Comparison of ENCODE assay signal across 4 worm cellular contexts in the genomic region with DNA sequence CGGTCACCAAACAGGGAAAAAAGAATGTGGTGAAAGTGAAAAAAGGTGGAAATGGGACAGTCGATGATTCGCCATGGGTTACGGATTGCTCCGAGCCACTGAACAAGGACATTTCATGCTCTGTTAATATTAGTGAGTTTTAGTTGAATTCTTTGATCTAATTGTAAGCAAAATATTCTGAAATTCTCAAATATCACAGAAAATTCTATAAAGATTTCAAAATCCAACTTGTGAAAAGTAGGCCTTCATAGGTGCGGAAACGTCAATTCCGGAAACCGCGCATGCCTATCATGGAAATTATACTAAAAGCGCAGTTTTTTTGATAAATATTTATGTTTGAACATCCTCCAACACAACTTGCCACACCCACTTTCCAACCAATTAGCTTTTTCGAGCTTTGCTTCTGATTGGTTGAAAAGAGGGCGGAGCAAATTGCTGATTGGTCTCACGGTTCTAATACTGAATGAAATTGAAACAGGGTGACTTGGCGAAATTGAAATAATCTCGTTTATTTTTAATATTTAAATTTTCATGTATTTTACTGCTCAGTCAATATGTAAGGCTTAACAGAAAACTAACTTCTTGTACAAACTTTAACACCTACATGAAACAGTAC.
TF ChIP-seq lines count a peak whose summit lies in the region.

No protein-coding gene starts in this region.

TF ChIP-seq in whole organism, L1 larva, 84 proteins besides CTCF, POLR2A, EP300 and RAD21:
- TF ChIP-seq aly-2 (tag; optimal IDR thresholded peaks at IDR 0.05; lab: Kevin White, UChicago) (no peak), egl-13 (tag; optimal IDR thresholded peaks at IDR 0.05; lab: Kevin White, UChicago) (peak; percentile 5)

TF ChIP-seq in whole organism, L3 larva, 47 proteins besides CTCF, POLR2A, EP300 and RAD21:
- TF ChIP-seq nhr-12 (tag; optimal IDR thresholded peaks at IDR 0.05; lab: Kevin White, UChicago) (no peak), ceh-28 (tag; optimal IDR thresholded peaks at IDR 0.05; lab: Kevin White, UChicago) (no peak), nhr-25 (tag; optimal IDR thresholded peaks at IDR 0.05; lab: Kevin White, UChicago) (no peak), lin-15B (tag; optimal IDR thresholded peaks at IDR 0.05; lab: Kevin White, UChicago) (no peak), nfya-1 (tag; optimal IDR thresholded peaks at IDR 0.05; lab: Kevin White, UChicago; ENCODE audit: insufficient read depth) (peak; percentile 80), nhr-28 (tag; optimal IDR thresholded peaks at IDR 0.05; lab: Kevin White, UChicago) (no peak), ZK546.5 (tag; optimal IDR thresholded peaks at IDR 0.05; lab: Kevin White, UChicago) (no peak)

TF ChIP-seq in whole organism, L4 larva, 104 proteins besides CTCF, POLR2A, EP300 and RAD21:
- TF ChIP-seq duxl-1 (tag; optimal IDR thresholded peaks at IDR 0.05; lab: Kevin White, UChicago; ENCODE audit: poor library complexity) (no peak), aha-1 (tag; lab: Kevin White, UChicago) (peak; percentile 91)

TF ChIP-seq in whole organism, late embryonic, 69 proteins besides CTCF, POLR2A, EP300 and RAD21:
- TF ChIP-seq nhr-11 (tag; optimal IDR thresholded peaks at IDR 0.05; lab: Kevin White, UChicago) (no peak), nfya-1 (tag; optimal IDR thresholded peaks at IDR 0.05; lab: Kevin White, UChicago) (peak; percentile 56)

Comparison
In these comparisons a context has a peak if more than half of its experiments do, and no peak if none do; other contexts are left out.
1. Of the 29 proteins assayed by ChIP-seq in both whole organism, L4 larva and whole organism, L1 larva: peak only in whole organism, L4 larva: aha-1; only in whole organism, L1 larva: none; in both: none; in neither: 28.